Fruit fly (Drosophila melanogaster) whole organism, pupa: ENCODE measurements around the gene COX5B.

Source experiments
- CG10348 ChIP-seq: fragments of 200-800 bp; sonication (Bioruptor generic); IDR thresholded peaks from 2 replicates; pipeline ENCODE4 v1.3.6; 2022; ENCODE audit warnings: missing biosample characterization, missing genetic modification characterization
- CG12605 ChIP-seq: fragments of 200-800 bp; sonication (Bioruptor generic); IDR thresholded peaks from 2 replicates; pipeline ENCODE4 v1.3.6; 2022; ENCODE audit warnings: missing biosample characterization, missing genetic modification characterization
- CG13204 ChIP-seq: fragments of 200-800 bp; sonication (Bioruptor generic); optimal IDR thresholded peaks from 2 replicates; lab custom pipeline; 2018; ENCODE audit warnings: missing biosample characterization, mild to moderate bottlenecking, missing genetic modification characterization, moderate library complexity
- CG14655 ChIP-seq: fragments of 200-800 bp; sonication (Bioruptor generic); optimal IDR thresholded peaks from 3 replicates; lab custom pipeline; 2017; ENCODE audit warnings: mild to moderate bottlenecking, missing biosample characterization, missing genetic modification reagents, missing genetic modification characterization
- CG15710 ChIP-seq: fragments of 200-800 bp; sonication (Bioruptor generic); optimal IDR thresholded peaks from 2 replicates; lab custom pipeline; 2018; ENCODE audit warnings: missing biosample characterization, mild to moderate bottlenecking, missing genetic modification characterization, moderate library complexity
- CG17806 ChIP-seq: fragments of 200-800 bp; sonication (Bioruptor generic); optimal IDR thresholded peaks from 2 replicates; lab custom pipeline; 2018; ENCODE audit warnings: missing biosample characterization, mild to moderate bottlenecking, missing genetic modification characterization, moderate library complexity
- CG32121 ChIP-seq: fragments of 200-800 bp; sonication (Bioruptor generic); IDR thresholded peaks from 2 replicates; pipeline ENCODE4 v1.3.6; 2022; ENCODE audit warnings: missing biosample characterization, missing genetic modification characterization
- CG34367 ChIP-seq: fragments of 200-800 bp; sonication (Bioruptor generic); optimal IDR thresholded peaks from 2 replicates; lab custom pipeline; 2018; ENCODE audit warnings: missing biosample characterization, mild to moderate bottlenecking, missing genetic modification characterization
- CG4496 ChIP-seq: fragments of 200-800 bp; sonication (Bioruptor generic); IDR thresholded peaks from 3 replicates; pipeline ENCODE4 v1.3.6; 2022; ENCODE audit warnings: missing biosample characterization, missing genetic modification characterization
- CG8159 ChIP-seq: fragments of 200-800 bp; sonication (Bioruptor generic); optimal IDR thresholded peaks from 3 replicates; lab custom pipeline; 2018; ENCODE audit warnings: missing biosample characterization, mild to moderate bottlenecking, missing genetic modification characterization, moderate library complexity
- CG8301 ChIP-seq: fragments of 200-800 bp; sonication (Bioruptor generic); optimal IDR thresholded peaks from 2 replicates; lab custom pipeline; 2018; ENCODE audit warnings: missing biosample characterization, mild to moderate bottlenecking, missing genetic modification characterization
- CG9948 ChIP-seq: fragments of 200-800 bp; sonication (Bioruptor generic); optimal IDR thresholded peaks from 2 replicates; lab custom pipeline; 2018; ENCODE audit warnings: missing biosample characterization, mild to moderate bottlenecking, missing genetic modification characterization, moderate library complexity
- D1 ChIP-seq: fragments of 200-800 bp; sonication (Bioruptor generic); optimal IDR thresholded peaks from 2 replicates; lab custom pipeline; 2018; ENCODE audit warnings: missing biosample characterization, mild to moderate bottlenecking, missing genetic modification characterization, moderate library complexity
- EcR ChIP-seq: fragments of 200-800 bp; sonication (Bioruptor generic); optimal IDR thresholded peaks from 3 replicates; lab custom pipeline; 2019; ENCODE audit warnings: missing biosample characterization, missing genetic modification characterization, mild to moderate bottlenecking, moderate library complexity, missing genetic modification reagents
- Ets98B ChIP-seq: fragments of 200-800 bp; sonication (Bioruptor generic); IDR thresholded peaks from 2 replicates; pipeline ENCODE4 v1.3.6; 2022; ENCODE audit warnings: missing biosample characterization, missing genetic modification characterization
- Pif1A ChIP-seq: fragments of 200-800 bp; sonication (Bioruptor generic); optimal IDR thresholded peaks from 3 replicates; lab custom pipeline; 2016; ENCODE audit warnings: missing biosample characterization, missing genetic modification characterization
- Pif1B ChIP-seq: fragments of 200-800 bp; sonication (Bioruptor generic); optimal IDR thresholded peaks from 3 replicates; lab custom pipeline; 2016; ENCODE audit warnings: missing biosample characterization, missing genetic modification characterization
- Snoo ChIP-seq: fragments of 200-800 bp; sonication (Bioruptor generic); optimal IDR thresholded peaks from 3 replicates; lab custom pipeline; 2017; ENCODE audit warnings: missing biosample characterization, mild to moderate bottlenecking, missing genetic modification characterization, inconsistent platforms
- fd96Ca ChIP-seq: fragments of 200-800 bp; sonication (Bioruptor generic); IDR thresholded peaks from 3 replicates; pipeline ENCODE4 v1.3.6; 2022; ENCODE audit warnings: missing biosample characterization, missing genetic modification characterization
- gl ChIP-seq: fragments of 200-800 bp; sonication (Bioruptor generic); optimal IDR thresholded peaks from 2 replicates; lab custom pipeline; 2018; ENCODE audit warnings: missing biosample characterization, mild to moderate bottlenecking, missing genetic modification characterization
- rn ChIP-seq: fragments of 200-800 bp; sonication (Bioruptor generic); IDR thresholded peaks from 2 replicates; pipeline ENCODE4 v1.3.6; 2022; ENCODE audit warnings: missing biosample characterization, missing genetic modification characterization

The COX5B gene

DNA sequence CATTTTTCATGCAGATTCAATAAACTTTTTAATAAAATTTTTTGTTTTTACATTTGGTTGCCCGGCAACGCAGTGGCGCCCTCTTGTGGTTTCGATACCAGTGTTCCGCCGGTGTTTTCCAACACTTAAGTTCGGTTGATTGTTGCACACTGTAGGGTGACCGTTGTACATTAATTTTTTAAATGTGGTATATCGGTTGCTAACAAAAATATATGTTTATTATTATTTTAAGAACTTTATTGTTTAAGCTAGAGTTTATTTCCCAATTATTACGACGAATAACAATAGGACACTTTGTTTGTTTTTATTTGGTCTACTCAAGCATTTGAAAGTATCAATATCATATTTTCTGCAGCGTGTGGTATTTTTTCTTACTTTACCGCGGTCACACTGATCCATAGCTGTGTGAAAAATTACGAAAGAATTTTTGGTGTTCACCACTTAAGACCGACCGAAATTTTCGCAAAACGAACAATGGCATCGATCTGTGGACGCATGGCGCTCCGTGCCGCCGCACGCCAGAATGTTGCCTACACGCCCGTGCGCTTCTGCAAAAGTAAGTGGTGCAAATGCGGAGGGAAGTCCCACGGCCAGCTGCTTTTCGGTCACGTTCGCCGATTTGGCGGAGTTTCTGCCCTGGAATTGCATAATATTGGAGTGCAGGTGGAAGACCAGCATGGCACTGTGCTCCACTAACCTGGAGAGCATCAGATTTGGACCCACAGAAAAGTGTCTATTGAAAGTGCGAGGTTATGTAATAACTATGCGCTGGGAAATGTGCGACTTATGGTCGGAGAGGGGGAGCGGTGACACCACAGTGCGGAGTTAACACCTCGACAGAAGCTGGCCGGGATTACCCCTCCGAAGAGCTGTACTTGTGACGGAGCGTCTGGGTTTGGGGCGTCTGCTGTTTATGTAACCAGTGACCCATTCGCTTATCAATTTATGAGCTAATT lies at the start of gene COX5B, which contains the start of gene IFT52:
COX5B (plus strand) TSS at position 372 of the 956 bp plus-strand sequence.
IFT52 (minus strand) TSS at position 74 of the 956 bp plus-strand sequence.
- TF ChIP-seq CG34367 (tag; lab: Kevin White, UChicago) (no peak), Pif1A (GFP tag; lab: Kevin White, UChicago) (peak; percentile 45), EcR (GFP tag; lab: Kevin White, UChicago) (no peak), Ets98B (GFP tag; lab: Robert Waterston, UW) (peak; percentile 34), CG17806 (tag; lab: Kevin White, UChicago) (no peak), gl (no peak), CG13204 (GFP tag; lab: Kevin White, UChicago) (no peak), CG8301 (tag; lab: Kevin White, UChicago) (no peak), CG12605 (GFP tag; lab: Robert Waterston, UW) (no peak), CG15710 (tag; lab: Kevin White, UChicago) (no peak), Snoo (tag; lab: Kevin White, UChicago) (peak; percentile 49), D1 (peak; percentile 57), CG8159 (tag; lab: Kevin White, UChicago) (peak; percentile 23), CG9948 (tag; lab: Kevin White, UChicago) (no peak), CG14655 (GFP tag; lab: Kevin White, UChicago) (no peak), CG10348 (GFP tag; lab: Robert Waterston, UW) (no peak), fd96Ca (GFP tag; lab: Robert Waterston, UW) (no peak), CG32121 (GFP tag; lab: Robert Waterston, UW) (peak; percentile 27; the same call in 1 of the 2 replicates), rn (GFP tag; lab: Robert Waterston, UW) (0 out of 2 replicates have a peak, but pooled peaks have one; percentile 26), CG4496 (GFP tag; lab: Robert Waterston, UW) (peak; percentile 53; the same call in 1 of the 3 replicates), Pif1B (GFP tag; lab: Kevin White, UChicago) (no peak)

DNA sequence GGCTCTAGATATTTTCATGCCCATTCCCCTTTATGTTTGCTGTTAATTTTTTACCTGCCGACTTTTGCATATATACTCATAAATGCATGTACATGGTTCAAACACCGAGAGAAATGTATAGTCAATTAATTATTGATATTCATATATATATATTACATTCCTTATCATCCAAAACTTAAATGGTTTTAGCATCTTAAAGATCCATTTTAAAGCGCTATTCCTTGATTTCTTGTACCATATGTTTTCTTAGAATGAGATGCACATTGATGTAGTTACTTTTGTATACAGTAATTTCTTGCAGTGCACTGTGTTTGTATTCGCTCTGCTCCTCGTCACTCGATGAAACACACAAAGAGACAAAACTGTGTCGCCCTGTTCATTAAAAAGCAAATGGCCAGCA lies 48.9 kb upstream of the COX5B start:
- peak; percentile 77 for TF ChIP-seq CG4496 (GFP tag; lab: Robert Waterston, UW)
- peak; percentile 59 for TF ChIP-seq CG17806 (tag; lab: Kevin White, UChicago)
- peak; percentile 63 for TF ChIP-seq CG14655 (GFP tag; lab: Kevin White, UChicago)
- no peak for TF ChIP-seq CG13204 (GFP tag; lab: Kevin White, UChicago)
- TF ChIP-seq fd96Ca (GFP tag; lab: Robert Waterston, UW), result no peak
- peak; percentile 49 for TF ChIP-seq CG9948 (tag; lab: Kevin White, UChicago)
- no peak for TF ChIP-seq gl
- no peak for TF ChIP-seq EcR (GFP tag; lab: Kevin White, UChicago)
- TF ChIP-seq rn (GFP tag; lab: Robert Waterston, UW), result no peak
- peak; percentile 36 for TF ChIP-seq Pif1B (GFP tag; lab: Kevin White, UChicago)
- TF ChIP-seq CG8159 (tag; lab: Kevin White, UChicago), result no peak
- TF ChIP-seq CG12605 (GFP tag; lab: Robert Waterston, UW), result no peak
- TF ChIP-seq CG10348 (GFP tag; lab: Robert Waterston, UW), result no peak
- no peak for TF ChIP-seq D1
- peak; percentile 62; the same call in 1 of the 2 replicates for TF ChIP-seq Ets98B (GFP tag; lab: Robert Waterston, UW)
- TF ChIP-seq Snoo (tag; lab: Kevin White, UChicago), result peak; percentile 13
- no peak for TF ChIP-seq CG34367 (tag; lab: Kevin White, UChicago)
- peak; percentile 64 for TF ChIP-seq CG15710 (tag; lab: Kevin White, UChicago)
- TF ChIP-seq CG32121 (GFP tag; lab: Robert Waterston, UW), result 0 out of 2 replicates have a peak, but pooled peaks have one; percentile 42
- TF ChIP-seq CG8301 (tag; lab: Kevin White, UChicago), result peak; percentile 64
- TF ChIP-seq Pif1A (GFP tag; lab: Kevin White, UChicago), result peak; percentile 64

DNA sequence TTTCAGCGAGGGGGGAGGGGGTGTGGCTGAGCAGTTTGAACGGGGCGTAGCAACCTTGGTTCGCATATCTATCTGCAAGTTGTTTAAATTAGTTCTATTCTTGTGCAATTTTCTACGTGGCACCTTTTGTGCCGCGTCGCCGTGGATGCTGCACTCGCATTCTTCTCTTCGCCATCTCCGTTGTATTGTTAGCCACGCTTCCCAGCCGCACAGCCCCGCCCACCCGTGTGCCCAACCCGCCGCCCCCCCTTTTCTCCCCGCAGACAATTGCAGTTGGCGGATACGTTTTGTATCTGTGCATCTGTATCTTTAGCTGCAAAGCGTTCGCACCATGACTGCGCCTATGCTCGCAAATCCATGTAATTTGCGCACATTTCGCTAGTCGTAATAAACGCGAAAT lies 43.7 kb upstream of the COX5B start:
- TF ChIP-seq CG14655 (GFP tag; lab: Kevin White, UChicago), result no peak
- no peak for TF ChIP-seq gl
- TF ChIP-seq CG8301 (tag; lab: Kevin White, UChicago), result no peak
- TF ChIP-seq CG9948 (tag; lab: Kevin White, UChicago), result no peak
- peak; percentile 68; the same call in 2 of the 3 replicates for TF ChIP-seq fd96Ca (GFP tag; lab: Robert Waterston, UW)
- TF ChIP-seq CG32121 (GFP tag; lab: Robert Waterston, UW), result peak; percentile 75
- TF ChIP-seq CG4496 (GFP tag; lab: Robert Waterston, UW), result 0 out of 3 replicates have a peak, but pooled peaks have one; percentile 45
- TF ChIP-seq Ets98B (GFP tag; lab: Robert Waterston, UW), result peak; percentile 58
- TF ChIP-seq D1, result no peak

DNA sequence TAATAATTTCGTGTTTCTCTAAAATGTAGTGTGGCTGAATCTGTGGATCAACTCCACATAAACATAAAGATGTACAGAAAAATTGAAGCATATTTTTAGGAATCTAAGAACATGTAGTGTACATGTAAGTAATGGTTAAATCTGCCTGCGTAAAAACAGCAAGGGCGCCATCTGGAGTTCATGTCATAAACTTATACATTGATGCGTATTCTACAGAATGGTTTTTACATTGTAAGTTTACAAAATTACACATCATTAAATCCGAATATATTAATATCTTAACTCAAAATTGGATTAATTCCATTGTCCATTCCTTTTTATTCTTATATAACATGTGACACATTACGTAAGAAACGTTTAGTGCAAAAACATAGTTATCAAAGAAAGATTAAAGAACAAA lies 30.6 kb upstream of the COX5B start:
- TF ChIP-seq CG12605 (GFP tag; lab: Robert Waterston, UW) (no peak), D1 (peak; percentile 29)
- TF ChIP-seq, all 21 proteins: peak for 1

DNA sequence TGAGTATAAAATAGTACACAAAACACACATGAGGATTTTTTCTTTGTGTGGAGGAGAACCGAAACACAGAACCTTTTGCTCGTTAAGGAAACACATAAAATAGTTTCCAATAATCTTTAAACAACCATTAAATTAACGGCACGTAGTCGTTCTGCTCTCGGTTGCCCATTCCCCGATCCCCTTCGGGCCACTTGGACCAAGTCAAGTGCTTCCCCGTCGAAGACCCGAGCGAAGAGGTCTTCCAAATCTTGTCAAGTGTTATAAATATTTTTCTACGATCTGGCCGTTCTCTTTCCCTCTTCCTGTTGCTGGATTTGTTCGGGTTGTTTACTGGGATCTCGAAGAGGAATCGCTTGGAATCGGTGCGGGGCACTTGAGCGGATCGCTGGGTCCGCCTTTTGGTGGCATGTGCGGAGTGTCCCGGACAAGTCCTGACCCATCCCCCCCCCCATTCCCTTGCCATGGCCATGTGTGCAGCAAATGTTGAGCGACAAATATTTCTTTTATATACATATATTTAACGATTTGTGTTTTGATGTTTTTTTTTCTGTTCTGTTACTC lies 26.6 kb upstream of the COX5B start:
- TF ChIP-seq CG17806 (tag; lab: Kevin White, UChicago) (no peak), Ets98B (GFP tag; lab: Robert Waterston, UW) (no peak), CG12605 (GFP tag; lab: Robert Waterston, UW) (no peak), CG10348 (GFP tag; lab: Robert Waterston, UW) (no peak), CG13204 (GFP tag; lab: Kevin White, UChicago) (no peak), CG8159 (tag; lab: Kevin White, UChicago) (no peak), CG4496 (GFP tag; lab: Robert Waterston, UW) (no peak), EcR (GFP tag; lab: Kevin White, UChicago) (no peak), CG14655 (GFP tag; lab: Kevin White, UChicago) (no peak), CG9948 (tag; lab: Kevin White, UChicago) (no peak), rn (GFP tag; lab: Robert Waterston, UW) (no peak), fd96Ca (GFP tag; lab: Robert Waterston, UW) (no peak)
